Worm (Caenorhabditis elegans): ENCODE data around the gene frpr-9.

- no peak for TF ChIP-seq nhr-11 (tag; optimal IDR thresholded peaks at IDR 0.05)
- no peak for TF ChIP-seq mec-3 (tag; optimal IDR thresholded peaks at IDR 0.05; ENCODE audit: borderline replicate concordance)
- no peak for TF ChIP-seq ama-1 (optimal IDR thresholded peaks at IDR 0.05)
- TF ChIP-seq T23F11.4 (GFP tag; optimal IDR thresholded peaks at IDR 0.05), result no peak
- TF ChIP-seq pat-9 (tag; optimal IDR thresholded peaks at IDR 0.05), result no peak
- TF ChIP-seq fkh-10 (GFP tag; optimal IDR thresholded peaks at IDR 0.05), result no peak
- TF ChIP-seq lin-11 (tag; optimal IDR thresholded peaks at IDR 0.05), result no peak
- TF ChIP-seq odd-2 (tag; optimal IDR thresholded peaks at IDR 0.05), result no peak
- TF ChIP-seq ceh-6 (GFP tag; optimal IDR thresholded peaks at IDR 0.05), result no peak
- TF ChIP-seq ceh-14 (tag; optimal IDR thresholded peaks at IDR 0.05), result no peak
- no peak for TF ChIP-seq hlh-13 (GFP tag; optimal IDR thresholded peaks at IDR 0.05)
- TF ChIP-seq ets-4 (tag; optimal IDR thresholded peaks at IDR 0.05), result no peak
These were observed 17.2 kb downstream of the frpr-9 start for ce11 chrV:11009124-11009524.
